Worm (Caenorhabditis elegans) whole organism, late embryonic: ENCODE data around the gene inx-10.

Experiments
- K09A11.1 ChIP-seq: sonication (generic microtip); optimal IDR thresholded peaks from 2 replicates; lab custom pipeline; 2017; ENCODE audit warnings: antibody characterized with exemption, mild to moderate bottlenecking, missing genetic modification characterization, missing compliant biosample characterization; ENCODE audit not compliant: insufficient read depth
- ahr-1 ChIP-seq: sonication (generic microtip); optimal IDR thresholded peaks from 2 replicates; lab custom pipeline; 2016; ENCODE audit warnings: missing genetic modification characterization, missing compliant biosample characterization
- ceh-19 ChIP-seq: fragments of 200-800 bp; sonication (Bioruptor generic); optimal IDR thresholded peaks from 2 replicates; lab custom pipeline; 2018; ENCODE audit warnings: mild to moderate bottlenecking, missing genetic modification characterization, missing compliant biosample characterization
- ceh-2 ChIP-seq: sonication (generic microtip); optimal IDR thresholded peaks from 2 replicates; lab custom pipeline; 2016; ENCODE audit warnings: missing genotype, missing genetic modification characterization, missing compliant biosample characterization
- ceh-30 ChIP-seq: fragments of 150-350 bp; optimal IDR thresholded peaks from 2 replicates; lab custom pipeline; 2014; ENCODE audit warnings: missing biosample characterization, missing genetic modification characterization
- ceh-31 ChIP-seq: sonication (generic microtip); optimal IDR thresholded peaks from 2 replicates; lab custom pipeline; 2016; ENCODE audit warnings: missing genetic modification characterization, missing compliant biosample characterization
- ceh-6 ChIP-seq: fragments of 200-800 bp; sonication (Bioruptor generic); optimal IDR thresholded peaks from 2 replicates; lab custom pipeline; 2018; ENCODE audit warnings: mild to moderate bottlenecking, missing genetic modification characterization, missing compliant biosample characterization
- dmd-4 ChIP-seq: sonication (generic microtip); optimal IDR thresholded peaks from 2 replicates; lab custom pipeline; 2016; ENCODE audit warnings: borderline replicate concordance, missing genetic modification characterization, missing compliant biosample characterization
- dve-1 ChIP-seq: sonication (generic microtip); optimal IDR thresholded peaks from 2 replicates; lab custom pipeline; 2017; ENCODE audit warnings: antibody characterized with exemption, mild to moderate bottlenecking, missing genetic modification characterization, missing compliant biosample characterization
- elt-2 ChIP-seq: sonication (generic microtip); optimal IDR thresholded peaks from 2 replicates; lab custom pipeline; 2016; ENCODE audit warnings: missing genetic modification reagents, missing genetic modification characterization, missing compliant biosample characterization
- ets-4 ChIP-seq: sonication (generic microtip); optimal IDR thresholded peaks from 2 replicates; lab custom pipeline; 2016; ENCODE audit warnings: missing genetic modification characterization, missing compliant biosample characterization
- eyg-1 ChIP-seq: sonication (generic microtip); optimal IDR thresholded peaks from 2 replicates; lab custom pipeline; 2016; ENCODE audit warnings: missing genotype, missing genetic modification characterization, missing compliant biosample characterization
- fax-1 ChIP-seq: sonication (generic microtip); optimal IDR thresholded peaks from 2 replicates; lab custom pipeline; 2016; ENCODE audit warnings: missing genotype, missing genetic modification characterization, missing compliant biosample characterization
- gmeb-2 ChIP-seq: sonication (generic microtip); optimal IDR thresholded peaks from 2 replicates; lab custom pipeline; 2016; ENCODE audit warnings: missing genetic modification characterization, inconsistent platforms, missing compliant biosample characterization
- hlh-30 ChIP-seq: sonication (generic microtip); optimal IDR thresholded peaks from 2 replicates; lab custom pipeline; 2017; ENCODE audit warnings: antibody characterized with exemption, missing genetic modification characterization, missing compliant biosample characterization; ENCODE audit not compliant: insufficient read depth
- hlh-6 ChIP-seq: sonication (generic microtip); optimal IDR thresholded peaks from 2 replicates; lab custom pipeline; 2016; ENCODE audit warnings: missing genotype, missing genetic modification characterization, missing compliant biosample characterization
- mec-3 ChIP-seq: sonication (generic microtip); optimal IDR thresholded peaks from 2 replicates; lab custom pipeline; 2016; ENCODE audit warnings: borderline replicate concordance, missing genetic modification characterization, missing compliant biosample characterization
- nfya-1 ChIP-seq: sonication (generic microtip); optimal IDR thresholded peaks from 2 replicates; lab custom pipeline; 2017; ENCODE audit warnings: missing genetic modification characterization, mild to moderate bottlenecking, missing compliant biosample characterization, antibody characterized with exemption, moderate library complexity
- nhr-11 ChIP-seq: fragments of 150-350 bp; optimal IDR thresholded peaks from 2 replicates; lab custom pipeline; 2014; ENCODE audit warnings: missing biosample characterization, missing genetic modification characterization
- pag-3 ChIP-seq: sonication (generic microtip); optimal IDR thresholded peaks from 2 replicates; lab custom pipeline; 2016; ENCODE audit warnings: missing compliant biosample characterization, missing genetic modification characterization, borderline replicate concordance
- pax-1 ChIP-seq: fragments of 150-350 bp; optimal IDR thresholded peaks from 2 replicates; lab custom pipeline; 2014; ENCODE audit warnings: missing biosample characterization, missing genetic modification characterization
- pha-4 ChIP-seq: fragments of 150-350 bp; optimal IDR thresholded peaks from 2 replicates; lab custom pipeline; 2018; ENCODE audit warnings: missing biosample characterization, missing genetic modification reagents, missing genetic modification characterization
- pqm-1 ChIP-seq: sonication (generic microtip); optimal IDR thresholded peaks from 2 replicates; lab custom pipeline; 2016; ENCODE audit warnings: missing genetic modification characterization, missing compliant biosample characterization
- pros-1 ChIP-seq: fragments of 150-350 bp; optimal IDR thresholded peaks from 2 replicates; lab custom pipeline; 2014; ENCODE audit warnings: missing biosample characterization, missing genetic modification reagents, missing genetic modification characterization
- ref-2 ChIP-seq: sonication (generic microtip); optimal IDR thresholded peaks from 2 replicates; lab custom pipeline; 2016; ENCODE audit warnings: missing genetic modification characterization, missing compliant biosample characterization
- rnt-1 ChIP-seq: sonication (generic microtip); optimal IDR thresholded peaks from 2 replicates; lab custom pipeline; 2016; ENCODE audit warnings: missing genetic modification characterization, missing compliant biosample characterization
- sdc-2 ChIP-seq: sonication (generic microtip); optimal IDR thresholded peaks from 2 replicates; lab custom pipeline; 2016; ENCODE audit warnings: missing genotype, missing genetic modification characterization, missing compliant biosample characterization
- sox-2 ChIP-seq: fragments of 200-800 bp; sonication (Bioruptor generic); IDR thresholded peaks from 2 replicates; pipeline ENCODE4 v1.3.6; 2022; ENCODE audit warnings: missing genetic modification reagents, missing genetic modification characterization, missing compliant biosample characterization
- ttx-3 ChIP-seq: sonication (generic microtip); optimal IDR thresholded peaks from 2 replicates; lab custom pipeline; 2016; ENCODE audit warnings: missing genetic modification reagents, missing genetic modification characterization, missing compliant biosample characterization
- unc-42 ChIP-seq: sonication (generic microtip); optimal IDR thresholded peaks from 2 replicates; lab custom pipeline; 2016; ENCODE audit warnings: missing genotype, missing genetic modification characterization, missing compliant biosample characterization
- unc-55 ChIP-seq: sonication (generic microtip); optimal IDR thresholded peaks from 2 replicates; lab custom pipeline; 2017; ENCODE audit warnings: missing biosample characterization, missing genetic modification reagents, missing genetic modification characterization

The inx-10 gene

ce11 chrV:9166306-9166705 is 41.0 kb downstream of the inx-10 start:
- no peak for TF ChIP-seq nhr-11 (tag; lab: Kevin White, UChicago)
- TF ChIP-seq, all 69 proteins: peak for 0

ce11 chrV:9165073-9165699 is 42.1 kb downstream of the inx-10 start, which contains the start of gene col-10:
TSS of gene col-10 (minus strand) at chrV:9165307.
- TF ChIP-seq ttx-3 (tag; lab: Kevin White, UChicago), result no peak
- TF ChIP-seq dve-1 (tag; lab: Kevin White, UChicago), result no peak
- no peak for TF ChIP-seq nfya-1 (tag; lab: Kevin White, UChicago)
- no peak for TF ChIP-seq elt-2
- TF ChIP-seq hlh-30 (tag; lab: Kevin White, UChicago), result no peak
- TF ChIP-seq eyg-1 (tag; lab: Kevin White, UChicago), result no peak
- TF ChIP-seq sdc-2 (tag; lab: Kevin White, UChicago), result no peak
- no peak for TF ChIP-seq K09A11.1

- TF ChIP-seq gmeb-2 (tag; lab: Kevin White, UChicago) (no peak), ceh-2 (tag; lab: Kevin White, UChicago) (no peak), unc-55 (GFP tag; lab: Kevin White, UChicago) (no peak)
Measured at ce11 chrV:9163897-9164296, 43.4 kb downstream of the inx-10 start.

ce11 chrV:9162955-9163468 is 44.3 kb downstream of the inx-10 start, which contains the start of gene col-145:
TSS of gene col-145 (minus strand) at chrV:9163005.
- TF ChIP-seq ahr-1, result no peak
- no peak for TF ChIP-seq elt-2
- TF ChIP-seq rnt-1 (tag; lab: Kevin White, UChicago), result no peak
- no peak for TF ChIP-seq ceh-6 (GFP tag; lab: Kevin White, UChicago)
- TF ChIP-seq eyg-1 (tag; lab: Kevin White, UChicago), result no peak
- TF ChIP-seq ceh-19 (GFP tag; lab: Kevin White, UChicago), result no peak
- TF ChIP-seq ref-2 (tag; lab: Kevin White, UChicago), result no peak
- TF ChIP-seq hlh-6 (tag; lab: Kevin White, UChicago), result no peak
- no peak for TF ChIP-seq pax-1 (tag; lab: Kevin White, UChicago)
- TF ChIP-seq ets-4, result no peak

- TF ChIP-seq elt-2 (no peak), pha-4 (tag; lab: Kevin White, UChicago) (no peak), unc-42 (tag; lab: Kevin White, UChicago) (no peak), unc-55 (GFP tag; lab: Kevin White, UChicago) (no peak), hlh-6 (tag; lab: Kevin White, UChicago) (no peak), ceh-2 (tag; lab: Kevin White, UChicago) (no peak), pros-1 (tag; lab: Kevin White, UChicago) (no peak), fax-1 (tag; lab: Kevin White, UChicago) (no peak), rnt-1 (tag; lab: Kevin White, UChicago) (no peak), pag-3 (no peak), sox-2 (GFP tag; lab: Robert Waterston, UW) (no peak), dve-1 (tag; lab: Kevin White, UChicago) (no peak), ceh-31 (tag; lab: Kevin White, UChicago) (no peak), ref-2 (tag; lab: Kevin White, UChicago) (no peak), dmd-4 (tag; lab: Kevin White, UChicago) (no peak), pqm-1 (tag; lab: Kevin White, UChicago) (no peak), mec-3 (no peak), ceh-30 (tag; lab: Kevin White, UChicago) (no peak)
Measured at ce11 chrV:9162118-9162729, 45.1 kb downstream of the inx-10 start.
